Worm (Caenorhabditis elegans): ENCODE data around the gene lmd-5.

- TF ChIP-seq ceh-82 (tag; optimal IDR thresholded peaks at IDR 0.05) (no peak), nhr-237 (tag; optimal IDR thresholded peaks at IDR 0.05) (no peak), ceh-16 (tag; optimal IDR thresholded peaks at IDR 0.05) (no peak), alr-1 (tag; optimal IDR thresholded peaks at IDR 0.05) (no peak), sem-4 (tag; optimal IDR thresholded peaks at IDR 0.05) (no peak), peb-1 (tag; optimal IDR thresholded peaks at IDR 0.05) (no peak), elt-3 (tag; optimal IDR thresholded peaks at IDR 0.05) (no peak), ama-1 (optimal IDR thresholded peaks at IDR 0.05) (no peak), nhr-23 (tag; optimal IDR thresholded peaks at IDR 0.05) (no peak), nhr-77 (tag; optimal IDR thresholded peaks at IDR 0.05) (no peak)
Measured at ce11 chrV:7110370-7110769, 13.1 kb upstream of the lmd-5 start.
